Worm (Caenorhabditis elegans) whole organism, L4 larva: ENCODE results near the gene ckb-3.

ENCODE experiments used
- aly-2 ChIP-seq: sonication (generic microtip); optimal IDR thresholded peaks from 2 replicates; lab custom pipeline; 2018; ENCODE audit warnings: missing biosample characterization, missing genetic modification characterization
- ceh-82 ChIP-seq: sonication (generic microtip); optimal IDR thresholded peaks from 2 replicates; lab custom pipeline; 2017; ENCODE audit warnings: missing biosample characterization, missing genetic modification characterization
- fkh-10 ChIP-seq: fragments of 150-350 bp; optimal IDR thresholded peaks from 2 replicates; lab custom pipeline; 2014; ENCODE audit warnings: missing biosample characterization, missing genetic modification reagents, missing genetic modification characterization
- mep-1 ChIP-seq: fragments of 150-350 bp; sonication (generic microtip); optimal IDR thresholded peaks from 3 replicates; lab custom pipeline; 2014; ENCODE audit warnings: missing biosample characterization, missing genetic modification characterization
- mxl-2 ChIP-seq: fragments of 200-800 bp; sonication (Bioruptor generic); conservative IDR thresholded peaks from 2 replicates; pipeline ENCODE4 v1.3.6; 2022; ENCODE audit warnings: missing genetic modification reagents, missing genetic modification characterization, missing compliant biosample characterization
- unc-130 ChIP-seq: sonication (generic microtip); optimal IDR thresholded peaks from 2 replicates; lab custom pipeline; 2016; ENCODE audit warnings: missing genetic modification reagents, missing genetic modification characterization, missing compliant biosample characterization
- zip-2 ChIP-seq: fragments of 150-350 bp; optimal IDR thresholded peaks from 2 replicates; lab custom pipeline; 2014; ENCODE audit warnings: missing biosample characterization, missing genetic modification characterization

DNA sequence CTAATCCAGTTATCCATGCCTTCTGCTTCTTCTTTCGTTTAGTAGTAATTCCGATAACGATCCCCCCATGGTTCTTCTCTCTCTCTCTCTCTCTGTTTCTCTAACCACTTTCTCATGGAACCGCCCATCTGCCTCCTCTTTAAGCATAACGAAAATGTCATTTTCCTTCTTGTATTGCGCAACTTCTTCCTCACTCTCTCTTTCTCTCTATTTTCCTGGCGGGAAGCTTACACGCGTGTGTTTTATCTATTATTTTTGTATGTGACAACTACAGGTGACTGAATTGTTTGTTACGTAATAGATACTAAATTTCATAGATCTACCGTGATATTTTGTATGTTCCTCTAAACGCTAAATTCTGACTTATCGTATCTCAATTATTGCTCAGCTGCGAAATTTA, 19.7 kb downstream of the ckb-3 start:
- TF ChIP-seq fkh-10 (GFP tag; lab: Kevin White, UChicago) = no peak
- no peak for TF ChIP-seq aly-2
- TF ChIP-seq unc-130 = no peak
- no peak for TF ChIP-seq zip-2 (tag; lab: Kevin White, UChicago)
- TF ChIP-seq ceh-82 (tag; lab: Kevin White, UChicago) = no peak
- no peak for TF ChIP-seq mxl-2 (GFP tag; lab: Robert Waterston, UW)
- no peak for TF ChIP-seq mep-1 (tag; lab: Kevin White, UChicago)
